Worm (Caenorhabditis elegans) whole organism, L2 larva: ENCODE measurements around the gene acr-16.

Experiments used
- R02D3.7 ChIP-seq: fragments of 150-350 bp; optimal IDR thresholded peaks from 2 replicates; lab custom pipeline; 2014; ENCODE audit warnings: missing biosample characterization, missing genetic modification characterization
- Y55F3AM.14 ChIP-seq: fragments of 200-800 bp; sonication (Bioruptor generic); optimal IDR thresholded peaks from 2 replicates; lab custom pipeline; 2018; ENCODE audit warnings: mild to moderate bottlenecking, missing genetic modification characterization, missing compliant biosample characterization
- ZK546.5 ChIP-seq: sonication (generic microtip); optimal IDR thresholded peaks from 2 replicates; lab custom pipeline; 2017; ENCODE audit warnings: missing biosample characterization, missing genetic modification characterization
- alr-1 ChIP-seq: fragments of 150-350 bp; optimal IDR thresholded peaks from 2 replicates; lab custom pipeline; 2014; ENCODE audit warnings: missing biosample characterization, missing genetic modification characterization
- aly-2 ChIP-seq: fragments of 150-350 bp; optimal IDR thresholded peaks from 2 replicates; lab custom pipeline; 2014; ENCODE audit warnings: missing biosample characterization, missing genetic modification characterization
- ama-1 ChIP-seq: fragments of 150-350 bp; optimal IDR thresholded peaks from 2 replicates; lab custom pipeline; 2018; ENCODE audit warnings: inconsistent platforms
- blmp-1 ChIP-seq: sonication (generic microtip); optimal IDR thresholded peaks from 2 replicates; lab custom pipeline; 2017; ENCODE audit warnings: missing genetic modification characterization, mild to moderate bottlenecking, missing compliant biosample characterization, antibody characterized with exemption, moderate library complexity; ENCODE audit not compliant: insufficient read depth
- ceh-16 ChIP-seq: fragments of 150-350 bp; optimal IDR thresholded peaks from 2 replicates; lab custom pipeline; 2014; ENCODE audit warnings: missing biosample characterization, missing genetic modification characterization
- ceh-82 ChIP-seq: fragments of 150-350 bp; optimal IDR thresholded peaks from 2 replicates; lab custom pipeline; 2014; ENCODE audit warnings: missing biosample characterization, missing genetic modification characterization
- crh-2 ChIP-seq: sonication (generic microtip); optimal IDR thresholded peaks from 2 replicates; lab custom pipeline; 2017; ENCODE audit warnings: missing biosample characterization, missing genetic modification characterization
- dmd-4 ChIP-seq: sonication (generic microtip); optimal IDR thresholded peaks from 2 replicates; lab custom pipeline; 2017; ENCODE audit warnings: missing biosample characterization, missing genetic modification characterization
- egl-27 ChIP-seq: sonication (generic microtip); optimal IDR thresholded peaks from 3 replicates; lab custom pipeline; 2017; ENCODE audit warnings: missing biosample characterization, missing genetic modification reagents, missing genetic modification characterization
- elt-1 ChIP-seq: fragments of 150-350 bp; optimal IDR thresholded peaks from 2 replicates; lab custom pipeline; 2014; ENCODE audit warnings: missing biosample characterization, missing genetic modification characterization
- elt-3 ChIP-seq: sonication (generic microtip); optimal IDR thresholded peaks from 2 replicates; lab custom pipeline; 2017; ENCODE audit warnings: missing biosample characterization, missing genetic modification characterization
- gmeb-1 ChIP-seq: fragments of 150-350 bp; optimal IDR thresholded peaks from 2 replicates; lab custom pipeline; 2014; ENCODE audit warnings: missing biosample characterization, missing genetic modification characterization
- lin-11 ChIP-seq: fragments of 150-350 bp; sonication (generic microtip); optimal IDR thresholded peaks from 2 replicates; lab custom pipeline; 2014; ENCODE audit warnings: missing biosample characterization, missing genetic modification characterization, inconsistent platforms, mixed read lengths
- lin-13 ChIP-seq: fragments of 150-350 bp; optimal IDR thresholded peaks from 2 replicates; lab custom pipeline; 2014; ENCODE audit warnings: missing biosample characterization, missing genetic modification reagents, missing genetic modification characterization
- lsy-2 ChIP-seq, 2 experiments: fragments of 150-350 bp in 1 of 2; sonication (generic microtip) in 1 of 2; optimal IDR thresholded peaks; 2 replicates each; lab custom pipeline; 2014 to 2017; ENCODE audit warnings: missing biosample characterization in 2 of 2, missing genetic modification characterization in 2 of 2
- mab-5 ChIP-seq: fragments of 150-350 bp; optimal IDR thresholded peaks from 2 replicates; lab custom pipeline; 2014; ENCODE audit warnings: missing biosample characterization, missing genetic modification characterization
- mbf-1 ChIP-seq: sonication (generic microtip); optimal IDR thresholded peaks from 2 replicates; lab custom pipeline; 2017; ENCODE audit warnings: missing biosample characterization, missing genetic modification characterization
- nhr-12 ChIP-seq: fragments of 150-350 bp; optimal IDR thresholded peaks from 2 replicates; lab custom pipeline; 2014; ENCODE audit warnings: missing biosample characterization, missing genetic modification characterization
- nhr-129 ChIP-seq: fragments of 150-350 bp; optimal IDR thresholded peaks from 2 replicates; lab custom pipeline; 2014; ENCODE audit warnings: missing biosample characterization, missing genetic modification characterization
- nhr-25 ChIP-seq: fragments of 150-350 bp; sonication (generic microtip); optimal IDR thresholded peaks from 3 replicates; lab custom pipeline; 2014; ENCODE audit warnings: missing biosample characterization, missing genetic modification characterization
- nhr-77 ChIP-seq: fragments of 150-350 bp; optimal IDR thresholded peaks from 2 replicates; lab custom pipeline; 2014; ENCODE audit warnings: missing biosample characterization, missing genetic modification characterization
- peb-1 ChIP-seq: fragments of 150-350 bp; optimal IDR thresholded peaks from 2 replicates; lab custom pipeline; 2014; ENCODE audit warnings: missing biosample characterization, missing genetic modification characterization
- sem-4 ChIP-seq: fragments of 150-350 bp; optimal IDR thresholded peaks from 2 replicates; lab custom pipeline; 2014; ENCODE audit warnings: missing biosample characterization, missing genetic modification reagents, missing genetic modification characterization
- skn-1 ChIP-seq: sonication (generic microtip); optimal IDR thresholded peaks from 2 replicates; lab custom pipeline; 2017; ENCODE audit warnings: missing biosample characterization, missing genetic modification characterization
- sma-3 ChIP-seq: sonication (generic microtip); optimal IDR thresholded peaks from 2 replicates; lab custom pipeline; 2016; ENCODE audit warnings: missing genetic modification reagents, missing genetic modification characterization, missing compliant biosample characterization
- sma-9 ChIP-seq, 2 experiments: fragments of 150-350 bp in 1 of 2; sonication (generic microtip) in 1 of 2; optimal IDR thresholded peaks; 2 replicates each; lab custom pipeline; 2014 to 2016; ENCODE audit warnings: missing genetic modification characterization in 2 of 2, mild to moderate bottlenecking in 1 of 2, missing biosample characterization in 1 of 2, missing compliant biosample characterization in 1 of 2, missing genetic modification reagents in 1 of 2, moderate library complexity in 1 of 2
- snpc-4 ChIP-seq: fragments of 150-350 bp; optimal IDR thresholded peaks from 2 replicates; lab custom pipeline; 2014; ENCODE audit warnings: missing biosample characterization, missing genetic modification characterization
- unc-39 ChIP-seq: fragments of 150-350 bp; optimal IDR thresholded peaks from 2 replicates; lab custom pipeline; 2014; ENCODE audit warnings: missing biosample characterization, missing genetic modification characterization
- unc-62 ChIP-seq: fragments of 150-350 bp; optimal IDR thresholded peaks from 2 replicates; lab custom pipeline; 2014; ENCODE audit warnings: missing biosample characterization, missing genetic modification reagents, missing genetic modification characterization
- zag-1 ChIP-seq: fragments of 150-350 bp; optimal IDR thresholded peaks from 2 replicates; lab custom pipeline; 2014; ENCODE audit warnings: missing biosample characterization, missing genetic modification characterization
- ztf-1 ChIP-seq: fragments of 200-800 bp; sonication (Bioruptor generic); conservative IDR thresholded peaks from 2 replicates; pipeline ENCODE4 v1.3.6; 2022; ENCODE audit warnings: missing genetic modification characterization, missing compliant biosample characterization
- ztf-11 ChIP-seq: sonication (generic microtip); optimal IDR thresholded peaks from 2 replicates; lab custom pipeline; 2017; ENCODE audit warnings: missing biosample characterization, missing genetic modification characterization
- ztf-4 ChIP-seq: fragments of 150-350 bp; optimal IDR thresholded peaks from 2 replicates; lab custom pipeline; 2014; ENCODE audit warnings: missing biosample characterization, missing genetic modification characterization

acr-16 gene

DNA sequence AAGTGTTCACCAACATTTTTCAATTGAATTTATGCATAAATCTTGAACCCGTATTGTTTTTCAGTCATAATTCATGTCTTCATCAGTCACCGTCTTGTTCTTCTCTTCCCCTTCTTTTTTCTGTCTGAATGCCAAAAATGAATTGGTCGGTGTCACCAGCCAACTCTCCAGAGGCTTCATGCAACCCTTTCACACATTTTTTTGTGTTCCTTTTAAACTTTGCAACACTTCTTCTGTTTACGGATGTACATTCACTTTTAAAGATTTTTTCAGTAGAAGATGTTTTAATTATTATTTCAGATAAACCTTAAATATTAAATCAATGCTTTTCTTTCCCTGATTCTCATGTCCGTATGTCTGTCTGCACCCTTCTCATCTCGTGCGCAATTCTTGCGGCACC, at the start of gene acr-16:
TSS of gene acr-16 (plus strand) at position 301 of the 400 bp plus-strand sequence.
- TF ChIP-seq sma-3 (no peak), mab-5 (no peak), nhr-129 (tag; lab: Kevin White, UChicago) (no peak), mbf-1 (tag; lab: Kevin White, UChicago) (no peak), zag-1 (tag; lab: Kevin White, UChicago) (no peak), dmd-4 (tag; lab: Kevin White, UChicago) (no peak), blmp-1 (tag; lab: Kevin White, UChicago) (no peak), unc-62 (GFP tag; lab: Kevin White, UChicago) (no peak), peb-1 (no peak), elt-3 (tag; lab: Kevin White, UChicago) (no peak), sem-4 (tag; lab: Kevin White, UChicago) (no peak), R02D3.7 (tag; lab: Kevin White, UChicago) (no peak), ceh-16 (no peak), skn-1 (no peak), ceh-82 (no peak), nhr-77 (tag; lab: Kevin White, UChicago) (no peak), ztf-11 (tag; lab: Kevin White, UChicago) (no peak)

DNA sequence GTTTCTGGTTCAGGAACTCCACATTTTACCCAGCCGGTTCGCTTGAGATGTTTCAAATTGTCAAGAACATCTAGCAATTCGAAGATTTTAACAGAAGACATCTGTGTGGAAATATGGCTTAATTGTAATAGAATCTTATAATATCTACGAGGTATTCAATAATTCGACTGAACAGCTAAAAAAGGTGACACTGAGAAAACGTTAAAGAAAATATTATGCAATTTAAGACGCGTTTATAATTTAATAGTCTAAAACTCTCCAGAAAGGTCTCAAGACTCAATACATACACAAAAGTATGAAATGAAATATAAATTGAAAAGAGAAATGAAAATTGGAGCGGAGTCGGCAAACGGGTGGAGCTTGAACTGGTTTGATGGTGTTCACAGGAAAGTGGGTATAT, 47.7 kb upstream of the acr-16 start, which contains the start of gene F45F2.9:
TSS of gene F45F2.9 (minus strand) at position 101 of the 400 bp plus-strand sequence.
- TF ChIP-seq alr-1 (tag; lab: Kevin White, UChicago) (no peak), mbf-1 (tag; lab: Kevin White, UChicago) (no peak), egl-27 (tag; lab: Kevin White, UChicago) (no peak), sem-4 (tag; lab: Kevin White, UChicago) (no peak), Y55F3AM.14 (GFP tag; lab: Kevin White, UChicago) (no peak), ceh-16 (no peak), ama-1 (lab: Kevin White, UChicago) (no peak), ceh-82 (no peak), nhr-25 (tag; lab: Kevin White, UChicago) (no peak), elt-1 (tag; lab: Kevin White, UChicago) (no peak), ZK546.5 (tag; lab: Kevin White, UChicago) (no peak), aly-2 (tag; lab: Kevin White, UChicago) (no peak), lin-11 (no peak), elt-3 (tag; lab: Kevin White, UChicago) (no peak), crh-2 (tag; lab: Kevin White, UChicago) (no peak)
- TF ChIP-seq, all 48 proteins: peak for 0

DNA sequence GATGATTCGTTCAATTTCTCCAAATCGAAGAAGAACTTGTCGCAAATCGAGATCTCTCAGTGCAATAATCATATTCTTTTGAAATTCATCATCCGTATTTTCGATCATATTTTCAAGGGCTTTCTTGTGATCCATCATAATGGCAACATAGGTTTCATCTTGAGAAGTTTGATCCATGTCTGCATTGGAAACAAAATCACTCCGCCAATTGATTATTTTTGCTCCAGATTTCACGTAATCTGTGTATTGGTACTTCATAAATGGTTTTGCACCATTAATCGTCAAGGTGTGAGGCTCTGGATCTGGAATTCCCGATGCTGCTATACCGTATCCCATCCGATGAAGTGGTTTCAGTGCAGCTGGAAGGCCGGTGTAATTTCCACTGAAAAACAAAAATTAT, 44.6 kb upstream of the acr-16 start:
- TF ChIP-seq lin-13 (no peak), peb-1 (no peak), nhr-129 (tag; lab: Kevin White, UChicago) (no peak), snpc-4 (tag; lab: Kevin White, UChicago) (no peak), ztf-1 (GFP tag; lab: Robert Waterston, UW) (no peak), ztf-11 (tag; lab: Kevin White, UChicago) (no peak), blmp-1 (tag; lab: Kevin White, UChicago) (no peak), ztf-4 (tag; lab: Kevin White, UChicago) (no peak)
- TF ChIP-seq, all 48 proteins: peak for 0

DNA sequence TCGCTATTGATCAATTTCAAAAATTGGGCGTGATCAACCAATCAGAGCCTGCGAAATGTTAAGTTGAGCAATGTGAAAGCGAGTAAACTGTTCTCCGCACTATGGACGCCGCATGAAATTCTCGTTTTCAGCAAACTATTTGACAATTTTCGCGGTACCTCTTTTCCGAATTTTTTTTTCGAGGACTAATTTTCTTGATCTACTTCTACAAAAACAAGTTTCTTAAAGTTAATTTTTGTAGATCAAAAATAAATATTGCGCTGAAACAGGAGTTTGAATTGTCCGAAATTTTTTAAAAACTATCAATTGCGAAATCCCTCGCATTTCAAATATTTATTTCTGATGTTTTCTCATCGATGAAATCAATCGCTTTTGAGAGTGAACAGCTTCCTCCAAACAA, 43.3 kb upstream of the acr-16 start:
- TF ChIP-seq lin-11, result no peak
- TF ChIP-seq nhr-129 (tag; lab: Kevin White, UChicago), result no peak
- TF ChIP-seq unc-62 (GFP tag; lab: Kevin White, UChicago), result no peak
- TF ChIP-seq unc-39 (tag; lab: Kevin White, UChicago), result no peak
- TF ChIP-seq blmp-1 (tag; lab: Kevin White, UChicago), result no peak
- TF ChIP-seq gmeb-1 (tag; lab: Kevin White, UChicago), result no peak
- TF ChIP-seq sma-3, result no peak
- TF ChIP-seq nhr-77 (tag; lab: Kevin White, UChicago), result no peak
- no peak for TF ChIP-seq nhr-12
- no peak for TF ChIP-seq skn-1
- TF ChIP-seq sma-9 (GFP tag; optimal IDR thresholded peaks at IDR 0.05; lab: Kevin White, UChicago), result no peak
- TF ChIP-seq sma-9 (tag; optimal IDR thresholded peaks at IDR 0.05; lab: Kevin White, UChicago), result no peak
- TF ChIP-seq nhr-25 (tag; lab: Kevin White, UChicago), result no peak
- TF ChIP-seq ceh-82, result no peak
- no peak for TF ChIP-seq snpc-4 (tag; lab: Kevin White, UChicago)
- TF ChIP-seq lsy-2 (tag; optimal IDR thresholded peaks at IDR 0.05; lab: Kevin White, UChicago), result no peak
- no peak for TF ChIP-seq egl-27 (tag; lab: Kevin White, UChicago)
- TF ChIP-seq zag-1 (tag; lab: Kevin White, UChicago), result no peak
- no peak for TF ChIP-seq alr-1 (tag; lab: Kevin White, UChicago)
- no peak for TF ChIP-seq sem-4 (tag; lab: Kevin White, UChicago)
- TF ChIP-seq ama-1 (lab: Kevin White, UChicago), result no peak
